Fruit fly (Drosophila melanogaster) whole organism, embryonic: Measurements from ENCODE around the gene tai.
A peak's percentile ranks its signal among the peaks of the same experiment; 100 is the strongest.

Experiments
- BEAF-32 ChIP-seq: fragments of 200-800 bp; sonication (Bioruptor generic); optimal IDR thresholded peaks from 3 replicates; lab custom pipeline; 2017; ENCODE audit warnings: missing biosample characterization, missing genetic modification characterization, mild to moderate bottlenecking, moderate library complexity, missing genetic modification reagents
- BtbVII ChIP-seq: fragments of 200-800 bp; sonication (Bioruptor generic); optimal IDR thresholded peaks from 3 replicates; lab custom pipeline; 2017; ENCODE audit warnings: missing biosample characterization, mild to moderate bottlenecking, missing genetic modification characterization
- CG10366 ChIP-seq: fragments of 200-800 bp; sonication (Bioruptor generic); IDR thresholded peaks from 2 replicates; pipeline ENCODE4 v1.3.6; 2022; ENCODE audit warnings: missing biosample characterization, missing genetic modification characterization
- CG10565 ChIP-seq: fragments of 200-800 bp; sonication (Bioruptor generic); optimal IDR thresholded peaks from 3 replicates; lab custom pipeline; 2016; ENCODE audit warnings: missing biosample characterization, mild to moderate bottlenecking, missing genetic modification characterization
- CG11695 ChIP-seq: fragments of 200-800 bp; sonication (Bioruptor generic); IDR thresholded peaks from 3 replicates; pipeline ENCODE4 v1.3.6; 2022; ENCODE audit warnings: missing biosample characterization, missing genetic modification characterization
- CG11696 ChIP-seq: fragments of 200-800 bp; sonication (Bioruptor generic); IDR thresholded peaks from 2 replicates; pipeline ENCODE4 v1.3.6; 2022; ENCODE audit warnings: missing biosample characterization, missing genetic modification characterization
- CG12155 ChIP-seq: fragments of 200-800 bp; sonication (Bioruptor generic); optimal IDR thresholded peaks from 3 replicates; lab custom pipeline; 2016; ENCODE audit warnings: missing biosample characterization, missing genetic modification characterization
- CG12219 ChIP-seq: fragments of 200-800 bp; sonication (Bioruptor generic); optimal IDR thresholded peaks from 3 replicates; lab custom pipeline; 2018; ENCODE audit warnings: missing biosample characterization, mild to moderate bottlenecking, missing genetic modification characterization
- CG15073 ChIP-seq: fragments of 200-800 bp; sonication (Bioruptor generic); optimal IDR thresholded peaks from 2 replicates; lab custom pipeline; 2016; ENCODE audit warnings: missing biosample characterization, missing genetic modification characterization
- CG15269 ChIP-seq: fragments of 200-800 bp; sonication (Bioruptor generic); optimal IDR thresholded peaks from 2 replicates; lab custom pipeline; 2018; ENCODE audit warnings: missing biosample characterization, mild to moderate bottlenecking, missing genetic modification characterization, moderate library complexity
- CG2129 ChIP-seq: fragments of 200-800 bp; sonication (Bioruptor generic); IDR thresholded peaks from 2 replicates; pipeline ENCODE4 v1.3.6; 2022; ENCODE audit warnings: missing biosample characterization, missing genetic modification characterization; ENCODE audit not compliant: partially characterized antibody
- CG2202 ChIP-seq: fragments of 200-800 bp; sonication (Bioruptor generic); optimal IDR thresholded peaks from 2 replicates; lab custom pipeline; 2018; ENCODE audit warnings: missing biosample characterization, mild to moderate bottlenecking, missing genetic modification characterization
- CG2678 ChIP-seq: fragments of 200-800 bp; sonication (Bioruptor generic); optimal IDR thresholded peaks from 3 replicates; lab custom pipeline; 2019; ENCODE audit warnings: missing biosample characterization, mild to moderate bottlenecking, missing genetic modification characterization, moderate library complexity
- CG30431 ChIP-seq: fragments of 200-800 bp; sonication (Bioruptor generic); optimal IDR thresholded peaks from 2 replicates; lab custom pipeline; 2017; ENCODE audit warnings: missing biosample characterization, missing genetic modification characterization
- CG3065 ChIP-seq: fragments of 200-800 bp; sonication (Bioruptor generic); optimal IDR thresholded peaks from 2 replicates; lab custom pipeline; 2016; ENCODE audit warnings: missing biosample characterization, missing genetic modification characterization
- CG4617 ChIP-seq: fragments of 200-800 bp; sonication (Bioruptor generic); optimal IDR thresholded peaks from 3 replicates; lab custom pipeline; 2016; ENCODE audit warnings: missing biosample characterization, missing genetic modification characterization, borderline replicate concordance
- CG4854 ChIP-seq: fragments of 200-800 bp; sonication (Bioruptor generic); optimal IDR thresholded peaks from 2 replicates; lab custom pipeline; 2016; ENCODE audit warnings: missing biosample characterization, missing genetic modification characterization, inconsistent platforms
- CG7372 ChIP-seq: fragments of 200-800 bp; sonication (Bioruptor generic); IDR thresholded peaks from 2 replicates; pipeline ENCODE4 v1.3.6; 2022; ENCODE audit warnings: missing biosample characterization, missing genetic modification characterization
- CG7839 ChIP-seq: fragments of 200-800 bp; sonication (Bioruptor generic); optimal IDR thresholded peaks from 3 replicates; lab custom pipeline; 2018; ENCODE audit warnings: missing biosample characterization, mild to moderate bottlenecking, missing genetic modification characterization, moderate library complexity
- D19B ChIP-seq: fragments of 200-800 bp; sonication (Bioruptor generic); optimal IDR thresholded peaks from 2 replicates; lab custom pipeline; 2017; ENCODE audit warnings: missing biosample characterization, mild to moderate bottlenecking, missing genetic modification characterization
- Dek ChIP-seq: fragments of 200-800 bp; sonication (Bioruptor generic); optimal IDR thresholded peaks from 3 replicates; lab custom pipeline; 2019; ENCODE audit warnings: missing biosample characterization, mild to moderate bottlenecking, missing genetic modification characterization, moderate library complexity
- Dfd ChIP-seq, 2 experiments: fragments of >200 bp; optimal IDR thresholded peaks; 2 replicates each; lab custom pipeline; 2017; ENCODE audit warnings: missing biosample characterization in 2 of 2, missing genetic modification characterization in 2 of 2
- Dref ChIP-seq: fragments of 200-800 bp; sonication (Bioruptor generic); IDR thresholded peaks from 2 replicates; pipeline ENCODE4 v1.3.6; 2022; ENCODE audit warnings: missing biosample characterization, missing genetic modification characterization
- HLH4C ChIP-seq: fragments of 200-800 bp; sonication (Bioruptor generic); IDR thresholded peaks from 3 replicates; pipeline ENCODE4 v1.3.6; 2022; ENCODE audit warnings: missing biosample characterization, missing genetic modification characterization; ENCODE audit not compliant: partially characterized antibody
- Hand ChIP-seq: fragments of 200-800 bp; sonication (Bioruptor generic); optimal IDR thresholded peaks from 2 replicates; lab custom pipeline; 2017; ENCODE audit warnings: mild to moderate bottlenecking, missing biosample characterization, missing genetic modification reagents, missing genetic modification characterization
- MBD-R2 ChIP-seq: fragments of 200-800 bp; sonication (Bioruptor generic); IDR thresholded peaks from 2 replicates; pipeline ENCODE4 v1.3.6; 2022; ENCODE audit warnings: missing biosample characterization, missing genetic modification characterization
- Max ChIP-seq: fragments of 200-800 bp; sonication (Bioruptor generic); optimal IDR thresholded peaks from 2 replicates; lab custom pipeline; 2016; ENCODE audit warnings: missing biosample characterization, mild to moderate bottlenecking, missing genetic modification characterization
- NC2β ChIP-seq: fragments of 200-800 bp; sonication (Bioruptor generic); optimal IDR thresholded peaks from 2 replicates; lab custom pipeline; 2016; ENCODE audit warnings: missing biosample characterization, missing genetic modification characterization
- NFAT ChIP-seq: fragments of 200-800 bp; sonication (Bioruptor generic); IDR thresholded peaks from 2 replicates; pipeline ENCODE4 v1.3.6; 2022; ENCODE audit warnings: missing biosample characterization, missing genetic modification characterization
- NfI ChIP-seq: fragments of 200-800 bp; sonication (Bioruptor generic); optimal IDR thresholded peaks from 3 replicates; lab custom pipeline; 2018; ENCODE audit warnings: missing biosample characterization, mild to moderate bottlenecking, missing genetic modification characterization, moderate library complexity
- Side ChIP-seq: fragments of 200-800 bp; sonication (Bioruptor generic); optimal IDR thresholded peaks from 2 replicates; lab custom pipeline; 2016; ENCODE audit warnings: missing biosample characterization, missing genetic modification characterization
- Sox102F ChIP-seq: fragments of 200-800 bp; sonication (Bioruptor generic); optimal IDR thresholded peaks from 2 replicates; lab custom pipeline; 2018; ENCODE audit warnings: missing biosample characterization, mild to moderate bottlenecking, missing genetic modification characterization, moderate library complexity
- Stat92E ChIP-seq, 3 experiments: fragments of >200 bp in 2 of 3; fragments of 200-800 bp in 1 of 3; sonication (Bioruptor generic) in 1 of 3; optimal IDR thresholded peaks; 2 replicates each; lab custom pipeline; 2017 to 2019; ENCODE audit warnings: missing biosample characterization in 3 of 3, missing genetic modification characterization in 3 of 3, mild to moderate bottlenecking in 1 of 3, moderate library complexity in 1 of 3
- Vsx1 ChIP-seq: fragments of 200-800 bp; sonication (Bioruptor generic); optimal IDR thresholded peaks from 2 replicates; lab custom pipeline; 2017; ENCODE audit warnings: missing biosample characterization, mild to moderate bottlenecking, missing genetic modification characterization, missing genetic modification reagents
- cas ChIP-seq: fragments of 200-800 bp; sonication (Bioruptor generic); IDR thresholded peaks from 2 replicates; pipeline ENCODE4 v1.3.6; 2022; ENCODE audit warnings: missing biosample characterization, missing genetic modification characterization
- chinmo ChIP-seq: fragments of 200-800 bp; sonication (Bioruptor generic); IDR thresholded peaks from 4 replicates; pipeline ENCODE4 v1.3.6; 2022; ENCODE audit warnings: missing biosample characterization, missing genetic modification characterization; ENCODE audit not compliant: partially characterized antibody
- croc ChIP-seq: fragments of 200-800 bp; sonication (Bioruptor generic); conservative IDR thresholded peaks from 3 replicates; pipeline ENCODE4 v1.3.6; 2022; ENCODE audit warnings: missing biosample characterization, missing genetic modification characterization
- esg ChIP-seq: fragments of 200-800 bp; sonication (Bioruptor generic); conservative IDR thresholded peaks from 2 replicates; pipeline ENCODE4 v1.3.6; 2022; ENCODE audit warnings: missing biosample characterization, missing genetic modification characterization
- gt ChIP-seq: fragments of 200-800 bp; sonication (Bioruptor generic); IDR thresholded peaks from 2 replicates; pipeline ENCODE4 v1.3.6; 2022; ENCODE audit warnings: missing biosample characterization, missing genetic modification characterization
- kni ChIP-seq: fragments of 200-800 bp; sonication (Bioruptor generic); optimal IDR thresholded peaks from 3 replicates; lab custom pipeline; 2017; ENCODE audit warnings: mild to moderate bottlenecking, missing biosample characterization, missing genetic modification reagents, missing genetic modification characterization
- lab ChIP-seq: fragments of 200-800 bp; sonication (Bioruptor generic); optimal IDR thresholded peaks from 3 replicates; lab custom pipeline; 2017; ENCODE audit warnings: missing biosample characterization, missing genetic modification characterization, mild to moderate bottlenecking, moderate library complexity, missing genetic modification reagents
- pan ChIP-seq, 4 experiments: fragments of >200 bp in 3 of 4; fragments of 200-800 bp in 1 of 4; sonication (Bioruptor generic) in 1 of 4; optimal IDR thresholded peaks in 3 of 4; IDR thresholded peaks in 1 of 4; 2 replicates each; pipeline versions ENCODE4 v1.3.6 to Lab custom; 2017 to 2022; ENCODE audit warnings: missing biosample characterization in 2 of 4, missing genetic modification characterization in 2 of 4, mixed read lengths in 1 of 4
- sens-2 ChIP-seq: fragments of 200-800 bp; sonication (Bioruptor generic); IDR thresholded peaks from 2 replicates; pipeline ENCODE4 v1.3.6; 2022; ENCODE audit warnings: missing biosample characterization, missing genetic modification characterization
- sr ChIP-seq: fragments of 200-800 bp; sonication (Bioruptor generic); IDR thresholded peaks from 3 replicates; pipeline ENCODE4 v1.3.6; 2022; ENCODE audit warnings: missing biosample characterization, missing genetic modification characterization
- stwl ChIP-seq: fragments of 200-800 bp; sonication (Bioruptor generic); optimal IDR thresholded peaks from 3 replicates; lab custom pipeline; 2018; ENCODE audit warnings: missing biosample characterization, mild to moderate bottlenecking, missing genetic modification characterization, moderate library complexity
- sug ChIP-seq: fragments of 200-800 bp; optimal IDR thresholded peaks from 2 replicates; lab custom pipeline; 2019; ENCODE audit warnings: missing biosample characterization, mild to moderate bottlenecking, missing genetic modification characterization, moderate library complexity
- wdn ChIP-seq: fragments of 200-800 bp; sonication (Bioruptor generic); IDR thresholded peaks from 2 replicates; pipeline ENCODE4 v1.3.6; 2022; ENCODE audit warnings: missing biosample characterization, missing genetic modification characterization

The tai gene

DNA sequence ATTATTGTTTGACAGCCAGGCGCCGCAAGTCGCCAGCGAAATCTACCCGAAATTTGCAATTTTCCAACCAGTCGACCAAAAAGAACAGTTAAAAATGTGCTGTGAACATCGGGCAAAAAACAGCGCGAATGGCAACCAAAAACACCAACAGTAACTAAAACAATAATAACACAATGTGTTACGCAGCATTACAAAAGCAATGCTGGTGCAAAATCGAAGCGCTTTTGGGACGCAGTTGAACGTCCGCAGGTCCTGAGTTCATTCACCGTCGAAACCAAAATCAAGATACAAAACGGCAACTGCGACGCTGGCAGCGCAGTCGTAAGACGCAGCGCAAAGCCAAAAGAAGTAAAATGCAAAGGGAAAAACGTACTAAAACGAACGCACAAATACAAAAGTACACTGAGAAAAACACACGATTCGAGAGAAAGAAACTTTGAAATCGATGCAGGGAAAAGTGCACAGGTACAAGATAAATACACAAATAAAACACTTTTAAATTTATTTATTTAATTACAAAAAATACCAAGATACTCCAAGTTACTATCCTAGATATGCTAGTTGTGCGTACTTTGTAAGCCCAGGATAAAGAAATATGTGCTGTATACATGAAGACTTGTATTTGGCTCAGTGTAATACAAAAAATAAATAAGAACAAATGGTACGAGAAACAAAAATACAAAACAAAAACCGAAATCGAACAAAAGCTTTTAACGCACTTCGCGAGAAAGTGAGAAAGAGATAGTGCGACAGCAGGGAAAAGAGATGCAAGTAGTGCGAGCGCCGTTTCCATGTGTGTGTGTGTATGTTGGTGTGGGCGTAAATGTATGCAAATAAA lies 44.5 kb downstream of the tai start (continued):
- peak; percentile 30 for TF ChIP-seq D19B (GFP tag; lab: Kevin White, UChicago)
- no peak for TF ChIP-seq Side (GFP tag; lab: Kevin White, UChicago)
- no peak for TF ChIP-seq stwl (tag; lab: Kevin White, UChicago)
- TF ChIP-seq CG7372, result no peak; the same call in 1 of the 2 replicates
- TF ChIP-seq Dek, result peak; percentile 40
- no peak; the same call in 2 of the 3 replicates for TF ChIP-seq croc (GFP tag; lab: Robert Waterston, UW)
- TF ChIP-seq NC2β, result no peak
- TF ChIP-seq BtbVII (GFP tag; lab: Kevin White, UChicago), result peak; percentile 59
- TF ChIP-seq CG2678 (tag; lab: Kevin White, UChicago), result peak; percentile 82
- no peak for TF ChIP-seq NFAT (GFP tag; lab: Robert Waterston, UW)
- peak; percentile 30 for TF ChIP-seq Vsx1 (GFP tag; lab: Kevin White, UChicago)
- no peak for TF ChIP-seq kni (GFP tag; lab: Kevin White, UChicago)
- TF ChIP-seq pan (optimal IDR thresholded peaks at IDR 0.05; lab: Kevin White, UChicago), result no peak
- peak in 1 of 2 experiments; percentile 67 for TF ChIP-seq pan (GFP tag; optimal IDR thresholded peaks at IDR 0.05 in 1 of 2, IDR thresholded peaks at IDR 0.05 in 1 of 2)
- TF ChIP-seq CG15073 (GFP tag; lab: Kevin White, UChicago), result no peak
- peak; percentile 82 for TF ChIP-seq lab (GFP tag; lab: Kevin White, UChicago)
- TF ChIP-seq CG15269 (tag; lab: Kevin White, UChicago), result peak; percentile 77
- no peak for TF ChIP-seq CG11695 (GFP tag; lab: Robert Waterston, UW)
- peak; percentile 77 for TF ChIP-seq CG7839 (tag; lab: Kevin White, UChicago)
- peak; percentile 8 for TF ChIP-seq CG2202 (tag; lab: Kevin White, UChicago)
- TF ChIP-seq gt (GFP tag; lab: Robert Waterston, UW), result no peak
- TF ChIP-seq HLH4C (GFP tag; lab: Robert Waterston, UW), result no peak
- no peak for TF ChIP-seq Dfd (GFP tag; optimal IDR thresholded peaks at IDR 0.05; lab: Kevin White, UChicago)
- TF ChIP-seq CG2129 (GFP tag; lab: Robert Waterston, UW), result no peak
- TF ChIP-seq esg (GFP tag; lab: Robert Waterston, UW), result peak; percentile 19; the same call in 1 of the 2 replicates
- no peak for TF ChIP-seq MBD-R2 (GFP tag; lab: Robert Waterston, UW)
- TF ChIP-seq sr, result peak; percentile 65; the same call in 1 of the 3 replicates
- TF ChIP-seq CG4617 (GFP tag; lab: Kevin White, UChicago), result peak; percentile 10
- TF ChIP-seq CG11696 (GFP tag; lab: Robert Waterston, UW), result 0 out of 2 replicates have a peak, but pooled peaks have one; percentile 11
- TF ChIP-seq Sox102F (GFP tag; lab: Kevin White, UChicago), result peak; percentile 78
- TF ChIP-seq wdn (GFP tag; lab: Robert Waterston, UW), result no peak
- peak; percentile 8 for TF ChIP-seq CG3065 (GFP tag; lab: Kevin White, UChicago)
- TF ChIP-seq Stat92E (GFP tag; optimal IDR thresholded peaks at IDR 0.05; lab: Kevin White, UChicago), result no peak
- TF ChIP-seq NfI (GFP tag; lab: Kevin White, UChicago), result peak; percentile 13
- peak; percentile 43 for TF ChIP-seq CG30431 (GFP tag; lab: Kevin White, UChicago)
- peak; percentile 43 for TF ChIP-seq CG12155 (GFP tag; lab: Kevin White, UChicago)
- TF ChIP-seq CG4854 (GFP tag; lab: Kevin White, UChicago), result peak; percentile 28
- peak; percentile 48 for TF ChIP-seq sug (tag; lab: Kevin White, UChicago)
- no peak for TF ChIP-seq Dref
- TF ChIP-seq BEAF-32 (GFP tag; lab: Kevin White, UChicago), result no peak
- TF ChIP-seq sens-2 (GFP tag; lab: Robert Waterston, UW), result no peak
- TF ChIP-seq CG12219 (GFP tag; lab: Kevin White, UChicago), result peak; percentile 49
- no peak for TF ChIP-seq CG10565 (GFP tag; lab: Kevin White, UChicago)
- TF ChIP-seq cas, result no peak
- no peak for TF ChIP-seq Hand (GFP tag; lab: Kevin White, UChicago)
- TF ChIP-seq Max (GFP tag; lab: Kevin White, UChicago), result peak; percentile 68
- no peak for TF ChIP-seq chinmo (GFP tag; lab: Robert Waterston, UW)
- no peak for TF ChIP-seq CG10366 (GFP tag; lab: Robert Waterston, UW)
